Worm (Caenorhabditis elegans) whole organism, L2 larva: ENCODE results near the gene cyp-34A1.

Experiments used
- lin-39 ChIP-seq: fragments of 150-350 bp; optimal IDR thresholded peaks from 2 replicates; lab custom pipeline; 2014; ENCODE audit warnings: missing biosample characterization, missing genetic modification reagents, missing genetic modification characterization
- nhr-12 ChIP-seq: fragments of 150-350 bp; optimal IDR thresholded peaks from 2 replicates; lab custom pipeline; 2014; ENCODE audit warnings: missing biosample characterization, missing genetic modification characterization

DNA sequence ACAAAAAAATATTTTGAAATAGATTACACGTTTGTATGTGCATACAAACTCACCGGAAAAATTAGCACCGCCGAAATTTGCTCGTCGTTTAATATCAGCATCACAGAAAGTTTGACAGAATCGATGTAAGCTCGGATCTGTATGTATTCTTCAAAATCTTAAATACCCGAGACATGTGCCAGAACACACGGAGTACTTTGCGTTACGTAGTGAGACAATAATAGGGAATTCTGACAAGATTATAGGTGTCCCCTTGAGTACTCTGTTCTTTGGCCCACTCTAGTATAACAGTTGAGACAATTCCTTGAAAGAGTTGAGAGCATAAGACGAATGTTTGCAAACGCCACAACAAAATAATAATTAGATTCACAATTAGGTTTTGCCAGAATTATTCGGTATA is 15.9 kb upstream of the cyp-34A1 start, which contains the start of gene srx-48:
- TF ChIP-seq nhr-12 (tag; lab: Kevin White, UChicago) (no peak), lin-39 (tag; lab: Kevin White, UChicago) (no peak)
